Worm (Caenorhabditis elegans) whole organism, late embryonic: ENCODE results near the gene pals-21.

ENCODE experiments used
- F13H6.1 ChIP-seq: sonication (generic microtip); optimal IDR thresholded peaks from 2 replicates; lab custom pipeline; 2016; ENCODE audit warnings: missing genetic modification characterization, missing compliant biosample characterization
- K02D7.2 ChIP-seq: sonication (generic microtip); optimal IDR thresholded peaks from 2 replicates; lab custom pipeline; 2017; ENCODE audit warnings: mild to moderate bottlenecking, missing genetic modification characterization, missing compliant biosample characterization
- Y22D7AL.16 ChIP-seq: sonication (generic microtip); optimal IDR thresholded peaks from 2 replicates; lab custom pipeline; 2016; ENCODE audit warnings: missing genetic modification characterization, missing compliant biosample characterization
- ama-1 ChIP-seq: fragments of 150-350 bp; optimal IDR thresholded peaks from 2 replicates; lab custom pipeline; 2014
- ceh-14 ChIP-seq: sonication (generic microtip); optimal IDR thresholded peaks from 2 replicates; lab custom pipeline; 2016; ENCODE audit warnings: missing genotype, missing genetic modification characterization, missing compliant biosample characterization
- ceh-2 ChIP-seq: sonication (generic microtip); optimal IDR thresholded peaks from 2 replicates; lab custom pipeline; 2016; ENCODE audit warnings: missing genotype, missing genetic modification characterization, missing compliant biosample characterization
- ceh-24 ChIP-seq: sonication (generic microtip); optimal IDR thresholded peaks from 2 replicates; lab custom pipeline; 2016; ENCODE audit warnings: mild to moderate bottlenecking, missing genetic modification characterization, missing compliant biosample characterization
- ceh-34 ChIP-seq: sonication (generic microtip); optimal IDR thresholded peaks from 2 replicates; lab custom pipeline; 2016; ENCODE audit warnings: mild to moderate bottlenecking, missing genetic modification characterization, missing compliant biosample characterization
- ceh-9 ChIP-seq: sonication (generic microtip); optimal IDR thresholded peaks from 2 replicates; lab custom pipeline; 2016; ENCODE audit warnings: mild to moderate bottlenecking, missing genetic modification characterization, inconsistent platforms, missing compliant biosample characterization
- gmeb-2 ChIP-seq: sonication (generic microtip); optimal IDR thresholded peaks from 2 replicates; lab custom pipeline; 2016; ENCODE audit warnings: missing genetic modification characterization, inconsistent platforms, missing compliant biosample characterization
- hlh-13 ChIP-seq: fragments of 200-800 bp; sonication (Bioruptor generic); optimal IDR thresholded peaks from 2 replicates; lab custom pipeline; 2018; ENCODE audit warnings: mild to moderate bottlenecking, missing genetic modification characterization, missing compliant biosample characterization
- odd-2 ChIP-seq: sonication (generic microtip); optimal IDR thresholded peaks from 2 replicates; lab custom pipeline; 2017; ENCODE audit warnings: antibody characterized with exemption, mild to moderate bottlenecking, missing genetic modification characterization, missing compliant biosample characterization
- pag-3 ChIP-seq: sonication (generic microtip); optimal IDR thresholded peaks from 2 replicates; lab custom pipeline; 2016; ENCODE audit warnings: missing compliant biosample characterization, missing genetic modification characterization, borderline replicate concordance
- pat-9 ChIP-seq: fragments of 200-800 bp; sonication (Bioruptor generic); optimal IDR thresholded peaks from 2 replicates; lab custom pipeline; 2018; ENCODE audit warnings: mild to moderate bottlenecking, missing genetic modification characterization, moderate library complexity, missing compliant biosample characterization
- pqm-1 ChIP-seq: sonication (generic microtip); optimal IDR thresholded peaks from 2 replicates; lab custom pipeline; 2016; ENCODE audit warnings: missing genetic modification characterization, missing compliant biosample characterization
- ref-2 ChIP-seq: sonication (generic microtip); optimal IDR thresholded peaks from 2 replicates; lab custom pipeline; 2016; ENCODE audit warnings: missing genetic modification characterization, missing compliant biosample characterization
- sox-2 ChIP-seq: fragments of 200-800 bp; sonication (Bioruptor generic); IDR thresholded peaks from 2 replicates; pipeline ENCODE4 v1.3.6; 2022; ENCODE audit warnings: missing genetic modification reagents, missing genetic modification characterization, missing compliant biosample characterization

The pals-21 gene

ce11 chrIII:1342488-1342887, 37.9 kb downstream of the pals-21 start, which contains the start of gene fbxa-26:
TSS of gene fbxa-26 (minus strand) at chrIII:1342522.
- TF ChIP-seq hlh-13 (GFP tag; lab: Kevin White, UChicago) (no peak), gmeb-2 (no peak)

ce11 chrIII:1340240-1340639, 40.2 kb downstream of the pals-21 start, which contains the start of gene fbxa-5:
TSS of gene fbxa-5 (minus strand) at chrIII:1340340.
- TF ChIP-seq ceh-14 (tag; lab: Kevin White, UChicago) (no peak), pat-9 (tag; lab: Kevin White, UChicago) (no peak), ref-2 (tag; lab: Kevin White, UChicago) (no peak), ceh-24 (tag; lab: Kevin White, UChicago) (no peak), pqm-1 (tag; lab: Kevin White, UChicago) (no peak), ceh-34 (tag; lab: Kevin White, UChicago) (no peak), pag-3 (tag; lab: Kevin White, UChicago) (no peak), Y22D7AL.16 (tag; lab: Kevin White, UChicago) (no peak), sox-2 (GFP tag; lab: Robert Waterston, UW) (no peak), odd-2 (no peak), ama-1 (lab: Kevin White, UChicago) (no peak), F13H6.1 (tag; lab: Kevin White, UChicago) (no peak), K02D7.2 (tag; lab: Kevin White, UChicago) (no peak)

- TF ChIP-seq ceh-2 (tag; lab: Kevin White, UChicago) (no peak), ceh-9 (tag; lab: Kevin White, UChicago) (no peak), gmeb-2 (no peak)
Observed at ce11 chrIII:1331894-1332293, 48.5 kb downstream of the pals-21 start, which contains the start of gene Y82E9BL.19. TSS of gene Y82E9BL.19 (plus strand) at chrIII:1332016.
